Worm (Caenorhabditis elegans) whole organism, L1 larva: Measurements from ENCODE around the gene tat-3.

Experiments used
- C04F5.9 ChIP-seq: sonication (generic microtip); optimal IDR thresholded peaks from 2 replicates; lab custom pipeline; 2016; ENCODE audit warnings: missing genetic modification characterization, missing compliant biosample characterization
- alr-1 ChIP-seq: fragments of 200-800 bp; sonication (Bioruptor generic); optimal IDR thresholded peaks from 2 replicates; lab custom pipeline; 2018; ENCODE audit warnings: borderline replicate concordance, mild to moderate bottlenecking, missing genetic modification characterization, missing compliant biosample characterization
- aly-2 ChIP-seq: fragments of 150-350 bp; optimal IDR thresholded peaks from 2 replicates; lab custom pipeline; 2014; ENCODE audit warnings: missing biosample characterization, missing genetic modification characterization
- ceh-8 ChIP-seq: fragments of 200-800 bp; sonication (Bioruptor generic); optimal IDR thresholded peaks from 2 replicates; lab custom pipeline; 2018; ENCODE audit warnings: mild to moderate bottlenecking, missing genetic modification characterization, moderate library complexity, missing compliant biosample characterization
- ceh-82 ChIP-seq, 3 experiments: fragments of 150-350 bp in 1 of 3; sonication (generic microtip) in 2 of 3; optimal IDR thresholded peaks; 2 replicates each; lab custom pipeline; 2014 to 2017; ENCODE audit warnings: missing biosample characterization in 3 of 3, missing genetic modification characterization in 3 of 3
- ceh-88 ChIP-seq: fragments of 200-800 bp; sonication (Bioruptor generic); IDR thresholded peaks from 2 replicates; pipeline ENCODE4 v1.3.6; 2022; ENCODE audit warnings: missing genetic modification characterization, missing compliant biosample characterization
- ceh-90 ChIP-seq: sonication (generic microtip); optimal IDR thresholded peaks from 2 replicates; lab custom pipeline; 2016; ENCODE audit warnings: missing genetic modification characterization, missing compliant biosample characterization
- egl-27 ChIP-seq, 2 experiments: fragments of 150-350 bp in 1 of 2; sonication (generic microtip); optimal IDR thresholded peaks; 3 replicates each; lab custom pipeline; 2017 to 2018; ENCODE audit warnings: missing biosample characterization in 2 of 2, missing genetic modification characterization in 2 of 2, missing genetic modification reagents in 2 of 2
- ets-5 ChIP-seq: fragments of 200-800 bp; sonication (Bioruptor generic); IDR thresholded peaks from 2 replicates; pipeline ENCODE4 v1.3.6; 2022; ENCODE audit warnings: missing genetic modification characterization, missing compliant biosample characterization
- fkh-8 ChIP-seq: sonication (generic microtip); optimal IDR thresholded peaks from 2 replicates; lab custom pipeline; 2016; ENCODE audit warnings: mild to moderate bottlenecking, missing genetic modification characterization, missing compliant biosample characterization
- fos-1 ChIP-seq: fragments of 150-350 bp; optimal IDR thresholded peaks from 2 replicates; lab custom pipeline; 2014; ENCODE audit warnings: missing biosample characterization, missing genetic modification characterization
- grh-1 ChIP-seq: fragments of 200-800 bp; sonication (Bioruptor generic); IDR thresholded peaks from 2 replicates; pipeline ENCODE4 v1.3.6; 2022; ENCODE audit warnings: missing genetic modification reagents, missing genetic modification characterization, missing compliant biosample characterization
- hlh-17 ChIP-seq: fragments of 200-800 bp; sonication (Bioruptor generic); optimal IDR thresholded peaks from 2 replicates; lab custom pipeline; 2018; ENCODE audit warnings: missing genetic modification characterization, mild to moderate bottlenecking, missing compliant biosample characterization, moderate library complexity, borderline replicate concordance
- hlh-4 ChIP-seq: sonication (generic microtip); optimal IDR thresholded peaks from 2 replicates; lab custom pipeline; 2016; ENCODE audit warnings: mild to moderate bottlenecking, missing genetic modification characterization, missing compliant biosample characterization
- irx-1 ChIP-seq: sonication (generic microtip); optimal IDR thresholded peaks from 2 replicates; lab custom pipeline; 2016; ENCODE audit warnings: missing genetic modification characterization, missing compliant biosample characterization
- isw-1 ChIP-seq: fragments of 200-800 bp; sonication (Bioruptor generic); IDR thresholded peaks from 2 replicates; pipeline ENCODE4 v1.3.6; 2022; ENCODE audit warnings: missing genetic modification characterization, missing compliant biosample characterization
- lin-13 ChIP-seq: fragments of 150-350 bp; optimal IDR thresholded peaks from 2 replicates; lab custom pipeline; 2014; ENCODE audit warnings: missing biosample characterization, missing genetic modification reagents, missing genetic modification characterization
- lin-15B ChIP-seq: fragments of 150-350 bp; sonication (generic microtip); optimal IDR thresholded peaks from 3 replicates; lab custom pipeline; 2014; ENCODE audit warnings: missing biosample characterization, missing genetic modification characterization
- lin-35 ChIP-seq, 2 experiments: fragments of 150-350 bp; optimal IDR thresholded peaks; 2 replicates each; lab custom pipeline; 2014; ENCODE audit warnings: missing biosample characterization in 2 of 2, missing genetic modification characterization in 2 of 2, missing genetic modification reagents in 2 of 2
- lir-3 ChIP-seq: sonication (generic microtip); optimal IDR thresholded peaks from 2 replicates; lab custom pipeline; 2016; ENCODE audit warnings: mild to moderate bottlenecking, missing genetic modification characterization, moderate library complexity, missing compliant biosample characterization; ENCODE audit not compliant: poor library complexity
- mdl-1 ChIP-seq, 2 experiments: fragments of 150-350 bp; optimal IDR thresholded peaks; 2 replicates each; lab custom pipeline; 2014 to 2017; ENCODE audit warnings: missing biosample characterization in 2 of 2, missing genetic modification characterization in 2 of 2, inconsistent platforms in 1 of 2
- mep-1 ChIP-seq: fragments of 150-350 bp; optimal IDR thresholded peaks from 2 replicates; lab custom pipeline; 2014; ENCODE audit warnings: missing biosample characterization, missing genetic modification characterization
- nhr-11 ChIP-seq: fragments of 150-350 bp; optimal IDR thresholded peaks from 2 replicates; lab custom pipeline; 2014; ENCODE audit warnings: missing biosample characterization, missing genetic modification characterization
- nhr-12 ChIP-seq: sonication (generic microtip); optimal IDR thresholded peaks from 2 replicates; lab custom pipeline; 2017; ENCODE audit warnings: missing biosample characterization, missing genetic modification characterization
- nhr-19 ChIP-seq: fragments of 200-800 bp; sonication (Bioruptor generic); conservative IDR thresholded peaks from 2 replicates; pipeline ENCODE4 v1.3.6; 2022; ENCODE audit warnings: missing genetic modification characterization, missing compliant biosample characterization
- nhr-20 ChIP-seq: sonication (generic microtip); optimal IDR thresholded peaks from 2 replicates; lab custom pipeline; 2016; ENCODE audit warnings: mild to moderate bottlenecking, missing genetic modification characterization, missing compliant biosample characterization
- nhr-237 ChIP-seq: fragments of 150-350 bp; optimal IDR thresholded peaks from 2 replicates; lab custom pipeline; 2014; ENCODE audit warnings: missing biosample characterization, missing genetic modification characterization
- nhr-28 ChIP-seq: fragments of 150-350 bp; optimal IDR thresholded peaks from 2 replicates; lab custom pipeline; 2014; ENCODE audit warnings: missing biosample characterization, missing genetic modification characterization
- nhr-47 ChIP-seq: sonication (generic microtip); optimal IDR thresholded peaks from 2 replicates; lab custom pipeline; 2016; ENCODE audit warnings: mild to moderate bottlenecking, missing genetic modification characterization, moderate library complexity, missing compliant biosample characterization
- nhr-77 ChIP-seq: fragments of 150-350 bp; optimal IDR thresholded peaks from 2 replicates; lab custom pipeline; 2014; ENCODE audit warnings: missing biosample characterization, missing genetic modification characterization
- nhr-85 ChIP-seq: sonication (generic microtip); peaks from one replicate; lab custom pipeline; 2016; ENCODE audit warnings: missing genetic modification characterization, inconsistent platforms, missing compliant biosample characterization
- pag-3 ChIP-seq: sonication (generic microtip); optimal IDR thresholded peaks from 2 replicates; lab custom pipeline; 2017; ENCODE audit warnings: missing genetic modification characterization, mild to moderate bottlenecking, missing compliant biosample characterization, antibody characterized with exemption, borderline replicate concordance; ENCODE audit not compliant: insufficient read depth
- pax-3 ChIP-seq: fragments of 200-800 bp; sonication (Bioruptor generic); optimal IDR thresholded peaks from 2 replicates; lab custom pipeline; 2018; ENCODE audit warnings: mild to moderate bottlenecking, missing genetic modification characterization, moderate library complexity, missing compliant biosample characterization
- rnt-1 ChIP-seq: sonication (generic microtip); optimal IDR thresholded peaks from 2 replicates; lab custom pipeline; 2016; ENCODE audit warnings: mild to moderate bottlenecking, missing genetic modification characterization, moderate library complexity, missing compliant biosample characterization
- snu-23 ChIP-seq: sonication (generic microtip); optimal IDR thresholded peaks from 2 replicates; lab custom pipeline; 2016; ENCODE audit warnings: missing genetic modification characterization, missing compliant biosample characterization
- sox-4 ChIP-seq: sonication (generic microtip); optimal IDR thresholded peaks from 2 replicates; lab custom pipeline; 2016; ENCODE audit warnings: missing genetic modification characterization, missing compliant biosample characterization
- sup-37 ChIP-seq: fragments of 200-800 bp; sonication (Bioruptor generic); optimal IDR thresholded peaks from 2 replicates; lab custom pipeline; 2018; ENCODE audit warnings: mild to moderate bottlenecking, missing genetic modification characterization, missing compliant biosample characterization
- unc-130 ChIP-seq: fragments of 150-350 bp; optimal IDR thresholded peaks from 2 replicates; lab custom pipeline; 2017; ENCODE audit warnings: missing biosample characterization, missing genetic modification characterization, inconsistent platforms
- unc-98 ChIP-seq: fragments of 200-800 bp; sonication (Bioruptor generic); IDR thresholded peaks from 2 replicates; pipeline ENCODE4 v1.3.6; 2022; ENCODE audit warnings: missing genetic modification characterization, missing compliant biosample characterization
- vab-15 ChIP-seq: sonication (generic microtip); optimal IDR thresholded peaks from 2 replicates; lab custom pipeline; 2017; ENCODE audit warnings: missing genotype, mild to moderate bottlenecking, missing genetic modification characterization, missing compliant biosample characterization
- xbp-1 ChIP-seq: sonication (generic microtip); optimal IDR thresholded peaks from 2 replicates; lab custom pipeline; 2016; ENCODE audit warnings: missing genetic modification characterization, missing compliant biosample characterization

The tat-3 gene

DNA sequence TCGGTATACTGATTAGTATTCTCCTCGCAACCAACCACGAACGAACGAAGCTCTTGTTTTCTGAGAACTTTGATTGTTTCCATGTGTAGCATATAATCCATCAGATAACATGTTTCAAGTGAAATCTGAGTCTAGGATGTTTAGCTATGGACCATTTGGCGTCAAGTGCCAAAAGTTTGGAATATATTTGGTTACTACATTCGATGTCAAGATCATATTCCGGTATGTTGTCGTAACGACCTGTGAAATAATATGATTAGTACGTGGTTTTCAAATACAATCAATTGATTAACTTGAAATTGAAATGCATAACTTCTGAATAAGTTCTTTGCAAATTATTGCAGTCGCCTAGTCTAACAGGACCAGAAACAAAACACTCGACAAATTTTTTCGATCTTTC lies 39.5 kb downstream of the tat-3 start, which contains the start of gene Y39A1A.17:
Y39A1A.17 (minus strand) TSS at position 101 of the 400 bp plus-strand sequence.
- TF ChIP-seq unc-130 (tag; lab: Kevin White, UChicago) (no peak), nhr-28 (tag; lab: Kevin White, UChicago) (no peak), mep-1 (no peak), isw-1 (GFP tag; lab: Robert Waterston, UW) (no peak), lir-3 (tag; lab: Kevin White, UChicago) (no peak), nhr-47 (no peak), nhr-11 (tag; lab: Kevin White, UChicago) (no peak), pax-3 (tag; lab: Kevin White, UChicago) (no peak), nhr-77 (tag; lab: Kevin White, UChicago) (no peak), xbp-1 (tag; lab: Kevin White, UChicago) (no peak), aly-2 (no peak), ets-5 (GFP tag; lab: Robert Waterston, UW) (no peak), lin-13 (no peak), rnt-1 (tag; lab: Kevin White, UChicago) (no peak), ceh-8 (no peak), irx-1 (tag; lab: Kevin White, UChicago) (no peak), lin-35 (GFP tag; optimal IDR thresholded peaks at IDR 0.05; lab: Kevin White, UChicago) (no peak), egl-27 (tag; optimal IDR thresholded peaks at IDR 0.05; lab: Kevin White, UChicago) (no peak)

ce11 chrIII:10689057-10689456 lies 41.4 kb downstream of the tat-3 start, which contains the start of gene Y39A1A.31:
Gene Y39A1A.31, minus strand, starts transcription at chrIII:10689157.
- TF ChIP-seq nhr-19 (GFP tag; lab: Robert Waterston, UW) (no peak), snu-23 (no peak), unc-98 (GFP tag; lab: Robert Waterston, UW) (no peak), alr-1 (no peak), unc-130 (tag; lab: Kevin White, UChicago) (no peak), xbp-1 (tag; lab: Kevin White, UChicago) (no peak), aly-2 (no peak), nhr-20 (tag; lab: Kevin White, UChicago) (no peak), pag-3 (tag; lab: Kevin White, UChicago) (no peak), nhr-12 (tag; lab: Kevin White, UChicago) (no peak), ceh-88 (no peak), sup-37 (GFP tag; lab: Kevin White, UChicago) (no peak), isw-1 (GFP tag; lab: Robert Waterston, UW) (no peak), lin-15B (tag; lab: Kevin White, UChicago) (no peak), fos-1 (no peak), fkh-8 (tag; lab: Kevin White, UChicago) (no peak), hlh-4 (no peak), ceh-82 (tag; optimal IDR thresholded peaks at IDR 0.05; lab: Kevin White, UChicago) (no peak), nhr-85 (tag; lab: Kevin White, UChicago) (no peak)

ce11 chrIII:10678971-10679370 lies 51.5 kb downstream of the tat-3 start, which contains the start of gene Y39A1A.16:
Gene Y39A1A.16, plus strand, starts transcription at chrIII:10679271.
- TF ChIP-seq mep-1 (no peak), hlh-17 (GFP tag; lab: Kevin White, UChicago) (no peak), nhr-20 (tag; lab: Kevin White, UChicago) (no peak), nhr-77 (tag; lab: Kevin White, UChicago) (no peak), vab-15 (tag; lab: Kevin White, UChicago) (no peak), sox-4 (tag; lab: Kevin White, UChicago) (no peak), nhr-237 (tag; lab: Kevin White, UChicago) (no peak), ceh-90 (tag; lab: Kevin White, UChicago) (no peak), mdl-1 (tag; optimal IDR thresholded peaks at IDR 0.05; lab: Kevin White, UChicago) (no peak), nhr-12 (tag; lab: Kevin White, UChicago) (no peak), C04F5.9 (tag; lab: Kevin White, UChicago) (no peak), nhr-28 (tag; lab: Kevin White, UChicago) (no peak), nhr-11 (tag; lab: Kevin White, UChicago) (no peak), sup-37 (GFP tag; lab: Kevin White, UChicago) (no peak), grh-1 (GFP tag; lab: Robert Waterston, UW) (no peak)
- TF ChIP-seq, all 84 proteins: peak for 0
